Worm (Caenorhabditis elegans) whole organism, L2 larva: ENCODE data around the gene his-42.

Experiments used
- C34F6.9 ChIP-seq: fragments of 150-350 bp; optimal IDR thresholded peaks from 2 replicates; lab custom pipeline; 2014; ENCODE audit warnings: missing biosample characterization, missing genetic modification characterization
- aly-2 ChIP-seq: fragments of 150-350 bp; optimal IDR thresholded peaks from 2 replicates; lab custom pipeline; 2014; ENCODE audit warnings: missing biosample characterization, missing genetic modification characterization
- dmd-4 ChIP-seq: sonication (generic microtip); optimal IDR thresholded peaks from 2 replicates; lab custom pipeline; 2017; ENCODE audit warnings: missing biosample characterization, missing genetic modification characterization
- egl-27 ChIP-seq: sonication (generic microtip); optimal IDR thresholded peaks from 3 replicates; lab custom pipeline; 2017; ENCODE audit warnings: missing biosample characterization, missing genetic modification reagents, missing genetic modification characterization
- elt-1 ChIP-seq: fragments of 150-350 bp; optimal IDR thresholded peaks from 2 replicates; lab custom pipeline; 2014; ENCODE audit warnings: missing biosample characterization, missing genetic modification characterization
- lin-39 ChIP-seq: fragments of 150-350 bp; optimal IDR thresholded peaks from 2 replicates; lab custom pipeline; 2014; ENCODE audit warnings: missing biosample characterization, missing genetic modification reagents, missing genetic modification characterization
- nhr-11 ChIP-seq: fragments of 150-350 bp; optimal IDR thresholded peaks from 2 replicates; lab custom pipeline; 2014; ENCODE audit warnings: missing biosample characterization, missing genetic modification characterization
- nhr-6 ChIP-seq: fragments of 150-350 bp; optimal IDR thresholded peaks from 2 replicates; lab custom pipeline; 2014; ENCODE audit warnings: missing biosample characterization, missing genetic modification characterization
- snpc-4 ChIP-seq: fragments of 150-350 bp; optimal IDR thresholded peaks from 2 replicates; lab custom pipeline; 2014; ENCODE audit warnings: missing biosample characterization, missing genetic modification characterization
- unc-39 ChIP-seq: fragments of 150-350 bp; optimal IDR thresholded peaks from 2 replicates; lab custom pipeline; 2014; ENCODE audit warnings: missing biosample characterization, missing genetic modification characterization
- unc-55 ChIP-seq: fragments of 150-350 bp; sonication (generic microtip); optimal IDR thresholded peaks from 3 replicates; lab custom pipeline; 2014; ENCODE audit warnings: missing biosample characterization, missing genetic modification reagents, missing genetic modification characterization
- ztf-11 ChIP-seq: sonication (generic microtip); optimal IDR thresholded peaks from 2 replicates; lab custom pipeline; 2017; ENCODE audit warnings: missing biosample characterization, missing genetic modification characterization

DNA sequence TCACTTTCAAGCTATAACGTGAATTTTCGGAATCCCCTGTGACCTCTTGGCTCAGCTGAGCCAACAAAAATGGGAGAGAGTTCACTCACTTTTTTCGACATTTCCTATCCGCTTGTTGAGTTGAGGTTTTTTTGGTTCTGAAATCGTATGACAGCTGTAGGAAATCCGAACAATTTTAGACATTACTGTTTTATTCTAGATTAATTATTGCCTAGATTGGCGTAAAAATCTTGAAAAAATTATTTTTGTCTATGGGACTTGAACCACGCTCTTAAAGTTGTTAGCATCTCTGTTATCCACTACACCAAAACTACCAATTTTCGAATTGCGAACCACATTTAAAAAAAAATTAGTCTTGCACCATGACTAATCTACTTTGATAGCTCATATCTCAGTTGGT is 44.6 kb downstream of the his-42 start, which contains the start of gene C01B9.4:
- TF ChIP-seq nhr-11 (tag; lab: Kevin White, UChicago) (no peak), ztf-11 (tag; lab: Kevin White, UChicago) (no peak), dmd-4 (no peak), aly-2 (tag; lab: Kevin White, UChicago) (no peak), nhr-6 (tag; lab: Kevin White, UChicago) (no peak), unc-55 (GFP tag; lab: Kevin White, UChicago) (no peak), unc-39 (tag; lab: Kevin White, UChicago) (no peak), egl-27 (tag; lab: Kevin White, UChicago) (no peak), C34F6.9 (tag; lab: Kevin White, UChicago) (no peak), lin-39 (tag; lab: Kevin White, UChicago) (no peak), snpc-4 (tag; lab: Kevin White, UChicago) (no peak), elt-1 (tag; lab: Kevin White, UChicago) (no peak)
